Worm (Caenorhabditis elegans) whole organism, young adult: Measurements from ENCODE around the gene abt-1.

Experiments
- C06A6.2 ChIP-seq: fragments of 200-800 bp; sonication (Bioruptor generic); conservative IDR thresholded peaks from 2 replicates; pipeline ENCODE4 v1.3.6; 2022; ENCODE audit warnings: missing genetic modification characterization, missing compliant biosample characterization
- F49E8.2 ChIP-seq: sonication (generic microtip); optimal IDR thresholded peaks from 3 replicates; lab custom pipeline; 2017; ENCODE audit warnings: missing genetic modification characterization, mild to moderate bottlenecking, missing compliant biosample characterization, antibody characterized with exemption, moderate library complexity; ENCODE audit not compliant: insufficient read depth
- akir-1 ChIP-seq: fragments of 200-800 bp; sonication (Bioruptor generic); optimal IDR thresholded peaks from 2 replicates; lab custom pipeline; 2018; ENCODE audit warnings: mild to moderate bottlenecking, missing genetic modification characterization, moderate library complexity, missing compliant biosample characterization
- aptf-3 ChIP-seq: fragments of 200-800 bp; sonication (Bioruptor generic); IDR thresholded peaks from 2 replicates; pipeline ENCODE4 v1.3.6; 2022; ENCODE audit warnings: missing genetic modification characterization, missing compliant biosample characterization
- atf-7 ChIP-seq: sonication (generic microtip); optimal IDR thresholded peaks from 2 replicates; lab custom pipeline; 2017; ENCODE audit warnings: mild to moderate bottlenecking, missing genetic modification characterization, missing compliant biosample characterization
- ceh-100 ChIP-seq: fragments of 200-800 bp; sonication (Bioruptor generic); IDR thresholded peaks from 2 replicates; pipeline ENCODE4 v1.3.6; 2022; ENCODE audit warnings: missing genetic modification reagents, missing genetic modification characterization, missing compliant biosample characterization
- ceh-40 ChIP-seq: fragments of 200-800 bp; sonication (Bioruptor generic); IDR thresholded peaks from 2 replicates; pipeline ENCODE4 v1.3.6; 2022; ENCODE audit warnings: missing genetic modification characterization, missing compliant biosample characterization
- hlh-26 ChIP-seq: fragments of 200-800 bp; sonication (Bioruptor generic); conservative IDR thresholded peaks from 2 replicates; pipeline ENCODE4 v1.3.6; 2022; ENCODE audit warnings: missing genetic modification reagents, missing genetic modification characterization, missing compliant biosample characterization
- lin-35 ChIP-seq, 3 experiments: fragments of 150-350 bp in 2 of 3; sonication (generic microtip) in 1 of 3; optimal IDR thresholded peaks; 2 replicates each; lab custom pipeline; 2014 to 2018; ENCODE audit warnings: missing biosample characterization in 3 of 3, missing genetic modification characterization in 3 of 3, missing genetic modification reagents in 3 of 3
- nfya-2 ChIP-seq: fragments of 200-800 bp; sonication (Bioruptor generic); IDR thresholded peaks from 2 replicates; pipeline ENCODE4 v1.3.6; 2022; ENCODE audit warnings: missing genetic modification reagents, missing genetic modification characterization, missing compliant biosample characterization
- nhr-179 ChIP-seq: sonication (generic microtip); optimal IDR thresholded peaks from 2 replicates; lab custom pipeline; 2016; ENCODE audit warnings: mild to moderate bottlenecking, missing genetic modification characterization, missing compliant biosample characterization
- nhr-90 ChIP-seq: sonication (generic microtip); optimal IDR thresholded peaks from 2 replicates; lab custom pipeline; 2016; ENCODE audit warnings: missing genotype, mild to moderate bottlenecking, missing genetic modification characterization, missing compliant biosample characterization
- pha-4 ChIP-seq: fragments of 150-350 bp; sonication (generic microtip); optimal IDR thresholded peaks from 2 replicates; lab custom pipeline; 2014; ENCODE audit warnings: missing biosample characterization, missing genetic modification reagents, missing genetic modification characterization
- snpc-1.1 ChIP-seq: sonication (generic microtip); optimal IDR thresholded peaks from 2 replicates; lab custom pipeline; 2017; ENCODE audit warnings: missing genetic modification characterization, mild to moderate bottlenecking, missing compliant biosample characterization, antibody characterized with exemption, moderate library complexity, missing genotype, missing genetic modification reagents; ENCODE audit not compliant: insufficient read depth

ce11 chrIV:10180133-10180749 is 34.5 kb downstream of the abt-1 start, which contains the start of gene gta-1:
- no peak for TF ChIP-seq lin-35 (GFP tag; optimal IDR thresholded peaks at IDR 0.05; lab: Kevin White, UChicago)
- TF ChIP-seq ceh-40 (GFP tag; lab: Robert Waterston, UW) = no peak
- TF ChIP-seq nfya-2 (GFP tag; lab: Robert Waterston, UW) = no peak
- TF ChIP-seq pha-4 (tag; lab: Kevin White, UChicago) = no peak
- no peak for TF ChIP-seq akir-1 (GFP tag; lab: Kevin White, UChicago)
- TF ChIP-seq nhr-90 (tag; lab: Kevin White, UChicago) = no peak
- TF ChIP-seq C06A6.2 (GFP tag; lab: Robert Waterston, UW) = no peak
- no peak for TF ChIP-seq ceh-100
- no peak for TF ChIP-seq aptf-3
- no peak for TF ChIP-seq F49E8.2 (tag; lab: Kevin White, UChicago)
- no peak for TF ChIP-seq nhr-179 (tag; lab: Kevin White, UChicago)
- TF ChIP-seq atf-7 (tag; lab: Kevin White, UChicago) = no peak
- no peak for TF ChIP-seq hlh-26 (GFP tag; lab: Robert Waterston, UW)
- no peak for TF ChIP-seq snpc-1.1
